Fruit fly (Drosophila melanogaster): Measurements from ENCODE around the gene wgn.

Gene wgn

dm6 chrX:18644890-18645289, 10.2 kb upstream of the wgn start (continued):
- TF ChIP-seq Bteb2 (GFP tag; optimal IDR thresholded peaks at IDR 0.05), result peak; percentile 70
- peak; percentile 35 for TF ChIP-seq Ravus (GFP tag; IDR thresholded peaks at IDR 0.05)
- TF ChIP-seq run (tag; optimal IDR thresholded peaks at IDR 0.05), result peak; percentile 71
- TF ChIP-seq gce (GFP tag; IDR thresholded peaks at IDR 0.05), result peak; percentile 79; the same call in 2 of the 3 replicates
- TF ChIP-seq Mes4 (GFP tag; optimal IDR thresholded peaks at IDR 0.05), result peak; percentile 68
- TF ChIP-seq CG12744 (GFP tag; optimal IDR thresholded peaks at IDR 0.05), result peak; percentile 48
- no peak for TF ChIP-seq Lpt (GFP tag; optimal IDR thresholded peaks at IDR 0.05)
- TF ChIP-seq croc (GFP tag; conservative IDR thresholded peaks at IDR 0.05), result peak; percentile 63; the same call in 2 of the 3 replicates
- TF ChIP-seq zen2 (GFP tag; IDR thresholded peaks at IDR 0.05; ENCODE audit: partially characterized antibody), result no peak
- no peak for TF ChIP-seq bbx (GFP tag; IDR thresholded peaks at IDR 0.05; ENCODE audit: partially characterized antibody)
- peak; percentile 87 for TF ChIP-seq CG8924 (tag; optimal IDR thresholded peaks at IDR 0.05)
- TF ChIP-seq CG7786 (GFP tag; optimal IDR thresholded peaks at IDR 0.05), result peak; percentile 77
- TF ChIP-seq Fer2 (tag; optimal IDR thresholded peaks at IDR 0.05), result peak; percentile 70
- peak; percentile 51 for TF ChIP-seq Mad (GFP tag; optimal IDR thresholded peaks at IDR 0.05)
- peak; percentile 16 for TF ChIP-seq CG17186 (GFP tag; optimal IDR thresholded peaks at IDR 0.05)
- TF ChIP-seq CG16815 (GFP tag; optimal IDR thresholded peaks at IDR 0.05), result peak; percentile 66
- no peak for TF ChIP-seq pfk (GFP tag; optimal IDR thresholded peaks at IDR 0.05)
- TF ChIP-seq az2 (GFP tag; optimal IDR thresholded peaks at IDR 0.05), result peak; percentile 84
- TF ChIP-seq pita (GFP tag; optimal IDR thresholded peaks at IDR 0.05), result no peak
- peak; percentile 20 for TF ChIP-seq MESR4 (GFP tag; optimal IDR thresholded peaks at IDR 0.05)
- TF ChIP-seq p53 (GFP tag; optimal IDR thresholded peaks at IDR 0.05), result peak; percentile 1
- TF ChIP-seq nau (GFP tag; optimal IDR thresholded peaks at IDR 0.05), result peak; percentile 79
- peak; percentile 75 for TF ChIP-seq CG1233 (GFP tag; optimal IDR thresholded peaks at IDR 0.05)
- peak; percentile 74 for TF ChIP-seq Hsf (GFP tag; optimal IDR thresholded peaks at IDR 0.05)
- TF ChIP-seq sens-2 (GFP tag; IDR thresholded peaks at IDR 0.05), result peak; percentile 53
- no peak for TF ChIP-seq hkb (optimal IDR thresholded peaks at IDR 0.05)
- TF ChIP-seq hkb (GFP tag; IDR thresholded peaks at IDR 0.05), result peak; percentile 82
- TF ChIP-seq insv (GFP tag; optimal IDR thresholded peaks at IDR 0.05), result no peak
- TF ChIP-seq br (optimal IDR thresholded peaks at IDR 0.05), result no peak
- TF ChIP-seq cas (GFP tag; IDR thresholded peaks at IDR 0.05), result no peak
- TF ChIP-seq Oli (tag; optimal IDR thresholded peaks at IDR 0.05), result peak; percentile 90
- TF ChIP-seq CG10462 (GFP tag; optimal IDR thresholded peaks at IDR 0.05), result peak; percentile 58
- TF ChIP-seq CG2889 (GFP tag; IDR thresholded peaks at IDR 0.05), result 0 out of 3 replicates have a peak, but pooled peaks have one; percentile 21
- peak; percentile 83 for TF ChIP-seq Hmr (GFP tag; optimal IDR thresholded peaks at IDR 0.05)
- no peak for TF ChIP-seq sd (tag; optimal IDR thresholded peaks at IDR 0.05)
- no peak; the same call in none of the 2 replicates for TF ChIP-seq CG11085 (GFP tag; IDR thresholded peaks at IDR 0.05)
- peak; percentile 73 for TF ChIP-seq cato (GFP tag; optimal IDR thresholded peaks at IDR 0.05; ENCODE audit: borderline replicate concordance)
- TF ChIP-seq tin (GFP tag; optimal IDR thresholded peaks at IDR 0.05), result peak; percentile 80
- TF ChIP-seq mirr (GFP tag; optimal IDR thresholded peaks at IDR 0.05), result peak; percentile 31
- peak; percentile 59; the same call in 1 of the 2 replicates for TF ChIP-seq CG32767 (GFP tag; IDR thresholded peaks at IDR 0.05)
- peak; percentile 83 for TF ChIP-seq sisA (GFP tag; IDR thresholded peaks at IDR 0.05)
- peak; percentile 80 for TF ChIP-seq CG31441 (GFP tag; IDR thresholded peaks at IDR 0.05)
- TF ChIP-seq da (GFP tag; optimal IDR thresholded peaks at IDR 0.05), result no peak
- peak; percentile 80 for TF ChIP-seq CG32772 (GFP tag; IDR thresholded peaks at IDR 0.05)
- TF ChIP-seq klu (GFP tag; IDR thresholded peaks at IDR 0.05), result peak; percentile 20; the same call in 1 of the 2 replicates
- peak; percentile 96 for TF ChIP-seq sens (GFP tag)
- TF ChIP-seq CG34376 (GFP tag; optimal IDR thresholded peaks at IDR 0.05), result peak; percentile 57
- no peak for TF ChIP-seq corto (GFP tag; optimal IDR thresholded peaks at IDR 0.05)
- peak; percentile 22 for TF ChIP-seq Atf-2 (GFP tag; optimal IDR thresholded peaks at IDR 0.05)
- peak; percentile 79 for TF ChIP-seq CG4424 (GFP tag; optimal IDR thresholded peaks at IDR 0.05)
- peak; percentile 64 for TF ChIP-seq CG11723 (GFP tag; optimal IDR thresholded peaks at IDR 0.05)
- peak; percentile 83 for TF ChIP-seq dmrt99B (tag; optimal IDR thresholded peaks at IDR 0.05)
